Worm (Caenorhabditis elegans) whole organism, mixed stage, embryonic: ENCODE results near the gene C10C6.3.

ENCODE experiments used
- blmp-1 ChIP-seq: fragments of 150-350 bp; optimal IDR thresholded peaks from 2 replicates; lab custom pipeline; 2014; ENCODE audit warnings: missing biosample characterization, missing genetic modification characterization
- ces-1 ChIP-seq: fragments of 150-350 bp; optimal IDR thresholded peaks from 2 replicates; lab custom pipeline; 2014; ENCODE audit warnings: missing biosample characterization, missing genetic modification reagents, missing genetic modification characterization
- hlh-1 ChIP-seq: fragments of 150-350 bp; optimal IDR thresholded peaks from 2 replicates; lab custom pipeline; 2014; ENCODE audit warnings: missing biosample characterization, missing genetic modification reagents, missing genetic modification characterization
- unc-120 ChIP-seq: sonication (generic microtip); optimal IDR thresholded peaks from 2 replicates; lab custom pipeline; 2017; ENCODE audit warnings: missing genetic modification characterization, missing compliant biosample characterization; ENCODE audit not compliant: poor library complexity, severe bottlenecking
- unc-39 ChIP-seq: fragments of 150-350 bp; optimal IDR thresholded peaks from 2 replicates; lab custom pipeline; 2014; ENCODE audit warnings: missing biosample characterization, missing genetic modification characterization
- unc-62 ChIP-seq: fragments of 150-350 bp; optimal IDR thresholded peaks from 2 replicates; lab custom pipeline; 2014; ENCODE audit warnings: missing biosample characterization, missing genetic modification reagents, missing genetic modification characterization

ce11 chrIV:11425442-11425841 is 39.6 kb downstream of the C10C6.3 start, which contains the start of gene kin-4:
- no peak for TF ChIP-seq unc-62 (GFP tag; lab: Kevin White, UChicago)
- TF ChIP-seq blmp-1 (tag; lab: Kevin White, UChicago) = no peak
- TF ChIP-seq hlh-1 (tag; lab: Kevin White, UChicago) = no peak
- TF ChIP-seq unc-120 (tag; lab: Kevin White, UChicago) = no peak
- no peak for TF ChIP-seq ces-1
- no peak for TF ChIP-seq unc-39 (tag; lab: Kevin White, UChicago)
